Fruit fly (Drosophila melanogaster) whole organism, pupa: ENCODE measurements around the gene CG42638.
A peak's percentile ranks its signal among the peaks of the same experiment; 100 is the strongest.

Experiments
- CG14655 ChIP-seq: fragments of 200-800 bp; sonication (Bioruptor generic); optimal IDR thresholded peaks from 3 replicates; lab custom pipeline; 2017; ENCODE audit warnings: mild to moderate bottlenecking, missing biosample characterization, missing genetic modification reagents, missing genetic modification characterization
- CG4496 ChIP-seq: fragments of 200-800 bp; sonication (Bioruptor generic); IDR thresholded peaks from 3 replicates; pipeline ENCODE4 v1.3.6; 2022; ENCODE audit warnings: missing biosample characterization, missing genetic modification characterization
- fd96Ca ChIP-seq: fragments of 200-800 bp; sonication (Bioruptor generic); IDR thresholded peaks from 3 replicates; pipeline ENCODE4 v1.3.6; 2022; ENCODE audit warnings: missing biosample characterization, missing genetic modification characterization

DNA sequence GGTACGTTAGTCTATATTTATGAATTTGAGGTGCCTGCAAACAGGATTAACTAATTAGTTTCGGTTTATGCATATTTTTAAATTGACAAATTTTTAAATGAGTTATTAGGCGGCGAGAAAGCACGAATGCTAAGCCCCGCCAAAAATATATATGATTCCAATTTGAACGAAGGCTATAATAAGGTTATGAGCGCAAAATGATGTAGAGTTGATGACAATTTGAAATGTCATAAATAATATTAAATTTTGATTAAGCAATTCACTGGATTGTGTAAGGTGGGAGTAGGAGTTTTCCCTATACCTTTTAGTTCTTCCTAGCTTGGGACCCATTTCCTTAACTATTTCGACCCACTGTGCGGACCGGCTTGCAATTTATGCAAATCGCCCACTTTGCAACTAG lies 49.9 kb downstream of the CG42638 start:
- TF ChIP-seq CG14655 (GFP tag; lab: Kevin White, UChicago) (peak; percentile 59), CG4496 (GFP tag; lab: Robert Waterston, UW) (peak; percentile 74; the same call in 2 of the 3 replicates), fd96Ca (GFP tag; lab: Robert Waterston, UW) (peak; percentile 75; the same call in 2 of the 3 replicates)
